Fruit fly (Drosophila melanogaster) whole organism, prepupa: ENCODE measurements around the gene Mnn1.

ENCODE experiments used
- CG3919 ChIP-seq: fragments of 200-800 bp; sonication (Bioruptor generic); optimal IDR thresholded peaks from 3 replicates; lab custom pipeline; 2016; ENCODE audit warnings: missing biosample characterization, missing genetic modification characterization
- CG6276 ChIP-seq: fragments of 200-800 bp; sonication (Bioruptor generic); optimal IDR thresholded peaks from 2 replicates; lab custom pipeline; 2017; ENCODE audit warnings: missing biosample characterization, mild to moderate bottlenecking, missing genetic modification characterization
- Eip75B ChIP-seq: fragments of 200-800 bp; sonication (Bioruptor generic); optimal IDR thresholded peaks from 3 replicates; lab custom pipeline; 2016; ENCODE audit warnings: missing biosample characterization, missing genetic modification characterization
- Eip93F ChIP-seq: fragments of 200-800 bp; sonication (Bioruptor generic); optimal IDR thresholded peaks from 2 replicates; lab custom pipeline; 2016; ENCODE audit warnings: missing biosample characterization, mild to moderate bottlenecking, missing genetic modification characterization
- Hr4 ChIP-seq: fragments of 200-800 bp; sonication (Bioruptor generic); optimal IDR thresholded peaks from 3 replicates; lab custom pipeline; 2016; ENCODE audit warnings: missing biosample characterization, missing genetic modification characterization
- Lpt ChIP-seq: fragments of 200-800 bp; sonication (Bioruptor generic); optimal IDR thresholded peaks from 3 replicates; lab custom pipeline; 2016; ENCODE audit warnings: missing biosample characterization, missing genetic modification characterization
- Sox14 ChIP-seq: fragments of 200-800 bp; sonication (Bioruptor generic); optimal IDR thresholded peaks from 3 replicates; lab custom pipeline; 2016; ENCODE audit warnings: missing biosample characterization, missing genetic modification characterization
- dsx ChIP-seq: fragments of 200-800 bp; optimal IDR thresholded peaks from 3 replicates; lab custom pipeline; 2019; ENCODE audit warnings: missing biosample characterization, mild to moderate bottlenecking, missing genetic modification characterization, moderate library complexity; ENCODE audit not compliant: poor library complexity, severe bottlenecking
- salr ChIP-seq, 2 experiments: fragments of 200-800 bp; sonication (Bioruptor generic); optimal IDR thresholded peaks; 3 replicates each; lab custom pipeline; 2016 to 2018; ENCODE audit warnings: missing biosample characterization in 2 of 2, missing genetic modification characterization in 2 of 2, mild to moderate bottlenecking in 1 of 2
- vri ChIP-seq: fragments of 200-800 bp; sonication (Bioruptor generic); optimal IDR thresholded peaks from 3 replicates; lab custom pipeline; 2016; ENCODE audit warnings: missing biosample characterization, mild to moderate bottlenecking, missing genetic modification characterization

dm6 chr2L:7028990-7029389, 27.1 kb upstream of the Mnn1 start:
- TF ChIP-seq dsx (GFP tag; lab: Kevin White, UChicago) = no peak
- TF ChIP-seq CG6276 (GFP tag; lab: Kevin White, UChicago) = no peak
- no peak for TF ChIP-seq vri (GFP tag; lab: Kevin White, UChicago)
- no peak for TF ChIP-seq Hr4 (GFP tag; lab: Kevin White, UChicago)
- no peak for TF ChIP-seq salr (GFP tag; optimal IDR thresholded peaks at IDR 0.05; lab: Kevin White, UChicago)
- no peak for TF ChIP-seq Eip75B (GFP tag; lab: Kevin White, UChicago)
- TF ChIP-seq CG3919 = no peak
- TF ChIP-seq Eip93F (GFP tag; lab: Kevin White, UChicago) = no peak
- no peak for TF ChIP-seq Lpt (GFP tag; lab: Kevin White, UChicago)
- TF ChIP-seq Sox14 (GFP tag; lab: Kevin White, UChicago) = no peak
